Fruit fly (Drosophila melanogaster): ENCODE measurements around the gene BtbVII.

- no peak for TF ChIP-seq CG8478 (optimal IDR thresholded peaks at IDR 0.05)
- TF ChIP-seq CTCF (optimal IDR thresholded peaks at IDR 0.05): no peak
Observed at dm6 chr3L:3164951-3165350, 16.5 kb downstream of the BtbVII start, which contains the start of gene CG32280.
